Worm (Caenorhabditis elegans) whole organism, L3 larva: ENCODE results near the gene rps-30.

Experiments used
- ZK546.5 ChIP-seq: sonication (generic microtip); optimal IDR thresholded peaks from 2 replicates; lab custom pipeline; 2017; ENCODE audit warnings: missing biosample characterization, missing genetic modification characterization
- ama-1 ChIP-seq: fragments of 150-350 bp; optimal IDR thresholded peaks from 2 replicates; lab custom pipeline; 2018
- ceh-28 ChIP-seq: fragments of 150-350 bp; optimal IDR thresholded peaks from 2 replicates; lab custom pipeline; 2014; ENCODE audit warnings: missing biosample characterization, missing genetic modification reagents, missing genetic modification characterization
- ceh-82 ChIP-seq: fragments of 150-350 bp; optimal IDR thresholded peaks from 2 replicates; lab custom pipeline; 2014; ENCODE audit warnings: missing biosample characterization, missing genetic modification characterization
- daf-12 ChIP-seq: fragments of 150-350 bp; optimal IDR thresholded peaks from 2 replicates; lab custom pipeline; 2014; ENCODE audit warnings: missing biosample characterization, missing genetic modification reagents, missing genetic modification characterization
- egl-27 ChIP-seq: sonication (generic microtip); optimal IDR thresholded peaks from 4 replicates; lab custom pipeline; 2017; ENCODE audit warnings: missing biosample characterization, missing genetic modification reagents, missing genetic modification characterization
- egl-5 ChIP-seq: fragments of 150-350 bp; optimal IDR thresholded peaks from 2 replicates; lab custom pipeline; 2017; ENCODE audit warnings: missing biosample characterization, missing genetic modification reagents, missing genetic modification characterization, inconsistent platforms
- elt-1 ChIP-seq: fragments of 150-350 bp; optimal IDR thresholded peaks from 2 replicates; lab custom pipeline; 2014; ENCODE audit warnings: missing biosample characterization, missing genetic modification characterization
- elt-2 ChIP-seq: sonication (generic microtip); optimal IDR thresholded peaks from 2 replicates; lab custom pipeline; 2016; ENCODE audit warnings: missing genetic modification reagents, mild to moderate bottlenecking, missing genetic modification characterization, missing compliant biosample characterization
- elt-3 ChIP-seq, 3 experiments: fragments of 150-350 bp in 1 of 3; sonication (generic microtip) in 2 of 3; optimal IDR thresholded peaks; 2 replicates in 2 of 3; 4 replicates in 1 of 3; lab custom pipeline; 2014 to 2017; ENCODE audit warnings: missing biosample characterization in 3 of 3, missing genetic modification characterization in 3 of 3
- eor-1 ChIP-seq, 2 experiments: fragments of 150-350 bp; optimal IDR thresholded peaks; 2 replicates each; lab custom pipeline; 2014 to 2018; ENCODE audit warnings: missing biosample characterization in 2 of 2, missing genetic modification characterization in 2 of 2
- fkh-10 ChIP-seq: sonication (generic microtip); optimal IDR thresholded peaks from 2 replicates; lab custom pipeline; 2017; ENCODE audit warnings: missing biosample characterization, missing genetic modification reagents, missing genetic modification characterization
- hmg-11 ChIP-seq: sonication (generic microtip); optimal IDR thresholded peaks from 2 replicates; lab custom pipeline; 2016; ENCODE audit warnings: missing genetic modification characterization, missing compliant biosample characterization
- jun-1 ChIP-seq: fragments of 150-350 bp; optimal IDR thresholded peaks from 2 replicates; lab custom pipeline; 2014; ENCODE audit warnings: missing biosample characterization, missing genetic modification reagents, missing genetic modification characterization
- lin-15B ChIP-seq: fragments of 150-350 bp; optimal IDR thresholded peaks from 2 replicates; lab custom pipeline; 2014; ENCODE audit warnings: missing biosample characterization, missing genetic modification characterization
- lin-39 ChIP-seq: fragments of 150-350 bp; optimal IDR thresholded peaks from 2 replicates; lab custom pipeline; 2018; ENCODE audit warnings: missing biosample characterization, missing genetic modification reagents, missing genetic modification characterization
- lsy-12 ChIP-seq: sonication (generic microtip); optimal IDR thresholded peaks from 2 replicates; lab custom pipeline; 2016; ENCODE audit warnings: mild to moderate bottlenecking, missing genetic modification characterization, missing compliant biosample characterization
- nfya-1 ChIP-seq: sonication (generic microtip); optimal IDR thresholded peaks from 2 replicates; lab custom pipeline; 2017; ENCODE audit warnings: missing genetic modification characterization, mild to moderate bottlenecking, missing compliant biosample characterization, antibody characterized with exemption, moderate library complexity; ENCODE audit not compliant: insufficient read depth
- nhr-12 ChIP-seq: fragments of 150-350 bp; optimal IDR thresholded peaks from 2 replicates; lab custom pipeline; 2014; ENCODE audit warnings: missing biosample characterization, missing genetic modification characterization
- nhr-23 ChIP-seq: fragments of 150-350 bp; optimal IDR thresholded peaks from 2 replicates; lab custom pipeline; 2014; ENCODE audit warnings: missing biosample characterization, missing genetic modification reagents, missing genetic modification characterization
- nhr-237 ChIP-seq: fragments of 150-350 bp; optimal IDR thresholded peaks from 2 replicates; lab custom pipeline; 2014; ENCODE audit warnings: missing biosample characterization, missing genetic modification characterization
- nhr-25 ChIP-seq: sonication (generic microtip); optimal IDR thresholded peaks from 2 replicates; lab custom pipeline; 2017; ENCODE audit warnings: missing biosample characterization, missing genetic modification characterization
- nhr-28 ChIP-seq: fragments of 150-350 bp; optimal IDR thresholded peaks from 2 replicates; lab custom pipeline; 2014; ENCODE audit warnings: missing biosample characterization, missing genetic modification characterization
- nhr-43 ChIP-seq: sonication (generic microtip); optimal IDR thresholded peaks from 2 replicates; lab custom pipeline; 2016; ENCODE audit warnings: mild to moderate bottlenecking, missing genetic modification characterization, missing compliant biosample characterization; ENCODE audit not compliant: poor library complexity, severe bottlenecking
- nhr-67 ChIP-seq: fragments of 150-350 bp; optimal IDR thresholded peaks from 2 replicates; lab custom pipeline; 2014; ENCODE audit warnings: missing biosample characterization, missing genetic modification characterization
- nhr-76 ChIP-seq: fragments of 150-350 bp; sonication (generic microtip); optimal IDR thresholded peaks from 5 replicates; lab custom pipeline; 2014; ENCODE audit warnings: missing biosample characterization, missing genetic modification characterization
- nhr-77 ChIP-seq: fragments of 150-350 bp; optimal IDR thresholded peaks from 2 replicates; lab custom pipeline; 2014; ENCODE audit warnings: missing biosample characterization, missing genetic modification characterization
- pha-4 ChIP-seq: fragments of 150-350 bp; optimal IDR thresholded peaks from 2 replicates; lab custom pipeline; 2014; ENCODE audit warnings: missing biosample characterization, missing genetic modification reagents, missing genetic modification characterization
- pqm-1 ChIP-seq: fragments of 150-350 bp; optimal IDR thresholded peaks from 2 replicates; lab custom pipeline; 2017; ENCODE audit warnings: missing biosample characterization, missing genetic modification characterization, inconsistent platforms
- sea-2 ChIP-seq: fragments of 150-350 bp; sonication (generic microtip); optimal IDR thresholded peaks from 4 replicates; lab custom pipeline; 2014; ENCODE audit warnings: missing biosample characterization, missing genetic modification reagents, missing genetic modification characterization
- skn-1 ChIP-seq: fragments of 150-350 bp; optimal IDR thresholded peaks from 2 replicates; lab custom pipeline; 2014; ENCODE audit warnings: missing biosample characterization, missing genetic modification characterization
- snpc-4 ChIP-seq: fragments of 150-350 bp; optimal IDR thresholded peaks from 2 replicates; lab custom pipeline; 2014; ENCODE audit warnings: missing biosample characterization, missing genetic modification characterization
- tbx-2 ChIP-seq: sonication (generic microtip); optimal IDR thresholded peaks from 2 replicates; lab custom pipeline; 2016; ENCODE audit warnings: mild to moderate bottlenecking, missing genetic modification characterization, missing compliant biosample characterization
- zag-1 ChIP-seq: fragments of 150-350 bp; optimal IDR thresholded peaks from 2 replicates; lab custom pipeline; 2014; ENCODE audit warnings: missing biosample characterization, missing genetic modification characterization
- ztf-11 ChIP-seq: fragments of 150-350 bp; optimal IDR thresholded peaks from 2 replicates; lab custom pipeline; 2014; ENCODE audit warnings: missing biosample characterization, missing genetic modification characterization
- ztf-4 ChIP-seq: fragments of 150-350 bp; optimal IDR thresholded peaks from 2 replicates; lab custom pipeline; 2014; ENCODE audit warnings: missing biosample characterization, missing genetic modification characterization

The rps-30 gene

DNA sequence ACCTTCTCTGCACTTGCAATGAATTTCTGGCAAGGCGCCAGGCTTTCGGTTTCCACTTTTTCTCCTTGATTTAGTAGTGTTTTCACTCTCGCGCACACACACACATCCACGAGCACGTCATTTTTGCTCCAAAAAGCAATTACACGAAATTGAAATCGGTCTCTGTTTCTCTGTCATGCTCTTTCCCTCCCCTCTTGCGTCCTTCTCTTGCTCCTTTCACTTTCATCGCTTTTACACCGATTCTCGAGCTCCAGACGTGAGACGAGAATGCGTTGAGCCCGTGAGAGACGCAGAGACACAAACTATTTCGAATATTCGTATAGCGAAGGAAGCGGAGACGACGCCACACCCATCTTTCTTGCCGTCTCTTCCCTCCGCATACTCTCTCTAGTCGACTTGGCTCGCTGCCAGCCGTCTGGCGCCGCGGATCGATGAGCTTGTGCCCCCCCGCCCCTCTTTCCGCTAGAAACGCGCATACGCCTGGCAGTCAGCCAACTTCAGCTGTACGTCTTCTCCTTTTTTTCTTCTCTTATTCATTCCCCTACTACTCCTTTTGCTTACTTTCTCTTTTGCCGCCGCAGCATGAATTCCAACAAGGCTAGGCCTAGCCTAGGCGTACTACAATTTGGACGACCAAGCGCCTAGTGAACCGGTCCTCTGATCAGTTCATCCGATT, 48.2 kb upstream of the rps-30 start (continued):
- TF ChIP-seq sea-2 (GFP tag; lab: Kevin White, UChicago) (peak; percentile 16), eor-1 (tag; optimal IDR thresholded peaks at IDR 0.05; lab: Kevin White, UChicago) (no peak), nhr-67 (tag; lab: Kevin White, UChicago) (no peak), lsy-12 (tag; lab: Kevin White, UChicago) (peak; percentile 50), ztf-11 (tag; lab: Kevin White, UChicago) (no peak), skn-1 (peak; percentile 20), fkh-10 (GFP tag; lab: Kevin White, UChicago) (peak; percentile 72), egl-27 (no peak), daf-12 (tag; lab: Kevin White, UChicago) (no peak), nhr-76 (tag; lab: Kevin White, UChicago) (no peak), nhr-12 (tag; lab: Kevin White, UChicago) (no peak), pqm-1 (tag; lab: Kevin White, UChicago) (peak; percentile 18), ztf-4 (tag; lab: Kevin White, UChicago) (no peak), nhr-23 (tag; lab: Kevin White, UChicago) (peak; percentile 53), jun-1 (tag; lab: Kevin White, UChicago) (peak; percentile 67)

DNA sequence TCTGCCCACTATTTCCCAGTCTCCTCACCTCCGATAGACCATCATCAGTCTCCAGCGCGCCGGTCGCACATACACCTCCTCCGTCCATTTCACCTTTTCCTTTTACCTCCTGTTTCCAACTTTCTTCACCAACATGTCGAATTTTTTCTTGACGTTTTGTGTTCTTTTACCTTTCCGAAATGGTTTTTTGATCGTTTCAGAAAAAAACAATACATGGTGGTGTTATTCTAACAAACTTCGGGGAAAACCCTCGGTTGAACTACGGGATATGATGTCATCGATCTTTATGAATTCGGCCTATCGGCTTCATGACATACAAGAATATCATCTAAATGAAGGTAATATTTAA, 47.7 kb upstream of the rps-30 start, which contains the start of gene Y97E10C.1:
Gene Y97E10C.1, plus strand, starts transcription at position 201 of the 349 bp plus-strand sequence.
- TF ChIP-seq nhr-237 (tag; lab: Kevin White, UChicago) (no peak), ZK546.5 (no peak), nhr-28 (tag; lab: Kevin White, UChicago) (no peak), hmg-11 (tag; lab: Kevin White, UChicago) (no peak), nhr-23 (tag; lab: Kevin White, UChicago) (no peak), zag-1 (tag; lab: Kevin White, UChicago) (no peak), snpc-4 (tag; lab: Kevin White, UChicago) (no peak), nhr-43 (tag; lab: Kevin White, UChicago) (no peak), lin-15B (tag; lab: Kevin White, UChicago) (no peak), tbx-2 (no peak), ceh-82 (tag; lab: Kevin White, UChicago) (no peak), ztf-11 (tag; lab: Kevin White, UChicago) (no peak)
- TF ChIP-seq, all 47 proteins: peak for 0

DNA sequence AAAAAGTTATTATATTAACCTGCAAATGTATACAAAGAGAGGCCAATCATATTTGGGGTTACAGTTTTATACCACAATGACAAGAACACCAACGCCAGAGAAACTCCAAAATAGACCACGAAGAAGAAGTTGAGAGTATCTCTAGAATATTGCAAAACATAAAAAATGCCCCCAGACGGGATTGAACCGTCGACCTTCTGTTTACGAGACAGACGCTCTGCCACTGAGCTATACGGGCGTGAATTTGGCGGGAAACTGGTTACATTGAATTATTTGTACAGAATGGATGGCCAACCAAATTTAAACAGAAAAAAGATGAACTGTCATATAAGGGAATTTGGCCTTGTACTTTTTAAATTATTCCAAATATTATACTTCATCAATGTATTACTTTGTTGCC, 45.9 kb upstream of the rps-30 start:
- TF ChIP-seq jun-1 (tag; lab: Kevin White, UChicago), result peak; percentile 31
- TF ChIP-seq pha-4 (tag; lab: Kevin White, UChicago), result peak; percentile 63
- peak; percentile 61 for TF ChIP-seq nhr-25 (tag; lab: Kevin White, UChicago)
- TF ChIP-seq ceh-82 (tag; lab: Kevin White, UChicago), result no peak
- no peak for TF ChIP-seq elt-1
- peak in 1 of 3 experiments; percentile 12 for TF ChIP-seq elt-3 (tag; optimal IDR thresholded peaks at IDR 0.05; lab: Kevin White, UChicago)
- TF ChIP-seq nhr-23 (tag; lab: Kevin White, UChicago), result peak; percentile 22
- TF ChIP-seq nfya-1 (tag; lab: Kevin White, UChicago), result peak; percentile 45
- no peak for TF ChIP-seq ztf-4 (tag; lab: Kevin White, UChicago)
- peak; percentile 21 for TF ChIP-seq elt-2
- TF ChIP-seq lsy-12 (tag; lab: Kevin White, UChicago), result peak; percentile 40
- TF ChIP-seq, all 47 proteins: peak for 8

DNA sequence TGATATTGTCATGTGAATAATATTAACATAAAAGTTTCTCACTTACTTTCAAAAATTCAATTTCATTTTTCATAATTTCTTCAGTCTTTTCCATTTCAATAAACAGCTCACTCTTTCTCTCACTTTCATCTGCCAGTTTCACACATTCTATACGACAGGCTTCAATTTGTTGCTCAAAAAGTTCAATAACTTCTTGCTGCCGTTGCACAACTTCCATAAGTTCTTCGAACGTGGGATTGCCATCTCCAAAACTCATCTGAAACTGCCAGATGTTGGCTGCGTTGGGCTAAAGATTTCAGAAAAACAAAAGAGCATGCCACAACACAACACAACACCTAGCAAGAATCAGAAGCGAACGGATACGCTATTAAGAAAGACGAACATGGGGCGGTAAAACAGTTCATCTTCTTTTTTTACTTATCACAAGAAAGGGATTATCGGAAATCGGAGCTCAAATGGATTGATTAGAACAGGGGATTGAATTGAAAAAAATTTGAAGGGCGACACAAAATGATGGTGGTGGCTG, 43.1 kb upstream of the rps-30 start:
- TF ChIP-seq snpc-4 (tag; lab: Kevin White, UChicago), result no peak
- TF ChIP-seq nhr-23 (tag; lab: Kevin White, UChicago), result no peak
- no peak for TF ChIP-seq lin-39
- no peak for TF ChIP-seq nhr-43 (tag; lab: Kevin White, UChicago)
- no peak for TF ChIP-seq nhr-25 (tag; lab: Kevin White, UChicago)

DNA sequence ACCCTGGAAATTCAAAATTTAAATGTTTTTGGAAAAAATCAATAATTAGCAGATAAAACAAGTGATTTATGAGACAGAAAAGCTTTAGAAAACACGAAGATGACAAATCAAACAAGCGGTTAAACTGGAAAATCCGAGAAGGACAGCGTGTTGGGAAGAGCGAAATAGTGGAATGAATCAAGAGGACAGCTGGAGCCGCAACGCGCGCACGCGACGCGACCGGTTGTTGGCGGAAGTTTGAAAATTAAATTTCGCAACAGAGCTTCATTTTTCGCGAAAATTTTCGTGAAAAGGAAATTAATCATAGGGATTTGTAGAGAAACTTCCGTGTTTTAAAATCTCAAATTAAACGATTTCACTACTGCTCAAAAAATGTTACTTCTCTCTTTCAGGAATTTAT, 41.5 kb upstream of the rps-30 start, which contains the start of gene clic-1:
Gene clic-1, minus strand, starts transcription at position 3 of the 400 bp plus-strand sequence.
- TF ChIP-seq skn-1 (peak; percentile 83), hmg-11 (tag; lab: Kevin White, UChicago) (peak; percentile 57), ceh-28 (peak; percentile 5), fkh-10 (GFP tag; lab: Kevin White, UChicago) (peak; percentile 31), lin-15B (tag; lab: Kevin White, UChicago) (peak; percentile 64), nhr-23 (tag; lab: Kevin White, UChicago) (peak; percentile 66), egl-5 (tag; lab: Kevin White, UChicago) (peak; percentile 23), jun-1 (tag; lab: Kevin White, UChicago) (no peak), ama-1 (lab: Kevin White, UChicago) (peak; percentile 28), lin-39 (peak; percentile 82), nfya-1 (tag; lab: Kevin White, UChicago) (peak; percentile 76), ztf-11 (tag; lab: Kevin White, UChicago) (no peak), nhr-77 (tag; lab: Kevin White, UChicago) (no peak), elt-2 (peak; percentile 4), ztf-4 (tag; lab: Kevin White, UChicago) (no peak), nhr-237 (tag; lab: Kevin White, UChicago) (no peak), pha-4 (tag; lab: Kevin White, UChicago) (peak; percentile 77), snpc-4 (tag; lab: Kevin White, UChicago) (peak; percentile 7), nhr-25 (tag; lab: Kevin White, UChicago) (peak; percentile 65)
